Fruit fly (Drosophila melanogaster): ENCODE data around the gene CG14818.

The CG14818 gene

DNA sequence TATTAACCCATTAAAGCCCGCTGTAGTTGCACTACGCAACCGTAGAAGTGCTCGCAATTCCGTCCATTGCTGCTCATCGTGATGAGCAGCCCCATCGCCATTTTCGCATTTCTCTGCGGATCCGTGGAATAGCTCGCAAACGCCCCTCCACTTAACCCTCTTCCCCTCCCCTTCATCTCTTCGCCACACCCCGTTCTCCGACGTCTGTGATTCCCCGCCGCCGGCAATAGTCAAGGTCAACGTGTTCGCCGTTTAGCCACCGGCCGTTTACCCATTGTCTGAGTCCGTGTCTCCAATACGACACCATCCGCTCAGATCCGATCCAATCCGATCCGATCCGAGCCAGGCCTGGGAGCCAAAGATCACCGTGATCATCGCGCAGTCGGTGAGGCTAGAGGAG, 33.2 kb downstream of the CG14818 start:
- no peak for TF ChIP-seq CG17801 (GFP tag; optimal IDR thresholded peaks at IDR 0.05; ENCODE audit: partially characterized antibody)

DNA sequence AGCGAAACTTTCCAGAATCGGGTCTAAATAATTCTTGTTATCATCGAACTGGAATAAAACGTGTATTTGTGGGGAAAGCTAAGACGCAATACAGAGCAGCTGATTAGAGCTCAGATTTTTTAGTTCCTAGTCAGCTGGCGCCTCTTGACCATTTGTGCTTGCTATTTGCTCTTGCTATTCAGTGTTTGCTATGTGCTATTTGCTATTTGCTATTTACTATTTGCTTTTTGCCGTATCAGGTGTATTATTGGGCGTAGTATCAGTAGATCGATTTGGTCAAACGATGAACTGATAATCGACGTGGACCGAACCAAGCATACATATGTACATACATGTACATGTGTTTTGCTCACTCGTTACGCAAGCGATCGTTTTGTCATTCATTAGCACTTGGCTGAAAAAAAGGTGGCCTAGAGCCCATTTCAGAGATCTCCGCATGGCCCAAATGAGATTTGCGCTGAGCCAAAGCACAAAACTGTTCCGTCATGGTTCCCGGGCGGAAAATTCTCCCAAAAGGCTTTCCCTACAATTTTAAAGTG, 34.1 kb downstream of the CG14818 start:
- TF ChIP-seq CG17801 (GFP tag; optimal IDR thresholded peaks at IDR 0.05; ENCODE audit: partially characterized antibody), result no peak

- TF ChIP-seq CG17801 (GFP tag; optimal IDR thresholded peaks at IDR 0.05; ENCODE audit: partially characterized antibody), result peak; percentile 43
Observed at dm6 chrX:1842875-1843274, 36.7 kb downstream of the CG14818 start.

- TF ChIP-seq CG17801 (GFP tag; optimal IDR thresholded peaks at IDR 0.05; ENCODE audit: partially characterized antibody), result no peak
Observed at dm6 chrX:1840520-1840919, 39.1 kb downstream of the CG14818 start.

DNA sequence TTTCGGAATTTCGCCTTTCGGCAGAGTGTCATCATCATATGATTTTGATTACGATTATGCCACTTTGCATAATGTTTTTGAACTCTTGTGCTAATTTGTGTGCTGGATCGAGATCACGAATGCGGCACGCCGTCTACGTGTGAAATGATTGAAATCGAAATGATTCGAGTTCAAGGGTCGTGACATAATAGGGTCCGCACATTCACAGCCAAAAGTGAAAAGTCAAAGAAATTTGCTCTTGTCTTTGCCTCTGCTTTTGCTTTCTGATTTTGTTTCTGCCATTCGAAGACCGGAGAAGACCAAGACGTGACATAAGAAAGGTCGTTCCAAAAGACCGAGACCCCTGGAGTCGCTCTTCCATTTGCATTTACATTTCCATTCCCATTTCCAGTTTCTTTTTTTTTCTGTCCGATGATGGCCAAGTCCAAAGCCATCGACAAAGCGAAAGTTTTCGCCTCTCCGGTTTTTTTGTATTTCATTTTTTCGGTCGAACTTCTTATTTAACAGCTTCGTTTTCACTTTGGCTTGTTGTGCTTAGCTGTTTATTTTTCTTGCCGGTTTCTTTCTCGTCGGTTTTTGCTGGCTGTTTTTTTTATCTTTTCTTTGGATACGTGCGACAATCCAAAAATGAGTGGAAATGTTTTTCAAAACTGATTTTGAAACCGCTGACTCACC, 44.7 kb downstream of the CG14818 start:
- peak; percentile 74 for TF ChIP-seq CG17801 (GFP tag; optimal IDR thresholded peaks at IDR 0.05; ENCODE audit: partially characterized antibody)

dm6 chrX:1832699-1833098, 46.9 kb downstream of the CG14818 start:
- no peak for TF ChIP-seq CG17801 (GFP tag; optimal IDR thresholded peaks at IDR 0.05; ENCODE audit: partially characterized antibody)

dm6 chrX:1831219-1831555, 48.4 kb downstream of the CG14818 start:
- no peak for TF ChIP-seq CG17801 (GFP tag; optimal IDR thresholded peaks at IDR 0.05; ENCODE audit: partially characterized antibody)

dm6 chrX:1830396-1831218, 49.0 kb downstream of the CG14818 start:
- TF ChIP-seq CG17801 (GFP tag; optimal IDR thresholded peaks at IDR 0.05; ENCODE audit: partially characterized antibody), result peak; percentile 98
